Fruit fly (Drosophila melanogaster) whole organism, embryonic: ENCODE results near the gene CCT3.

ENCODE experiments used
- Antp ChIP-seq: fragments of 200-800 bp; sonication (Bioruptor generic); optimal IDR thresholded peaks from 3 replicates; lab custom pipeline; 2016; ENCODE audit warnings: missing biosample characterization, missing genetic modification characterization
- CG10209 ChIP-seq: fragments of 200-800 bp; sonication (Bioruptor generic); optimal IDR thresholded peaks from 3 replicates; lab custom pipeline; 2017; ENCODE audit warnings: missing biosample characterization, mild to moderate bottlenecking, missing genetic modification characterization, missing genetic modification reagents
- CG12769 ChIP-seq: fragments of 200-800 bp; sonication (Bioruptor generic); optimal IDR thresholded peaks from 2 replicates; lab custom pipeline; 2019; ENCODE audit warnings: missing biosample characterization, mild to moderate bottlenecking, missing genetic modification characterization, moderate library complexity
- CG13296 ChIP-seq: fragments of 200-800 bp; sonication (Bioruptor generic); optimal IDR thresholded peaks from 3 replicates; lab custom pipeline; 2018; ENCODE audit warnings: missing biosample characterization, mild to moderate bottlenecking, missing genetic modification characterization
- CG14441 ChIP-seq: fragments of 200-800 bp; sonication (Bioruptor generic); IDR thresholded peaks from 2 replicates; pipeline ENCODE4 v1.3.6; 2022; ENCODE audit warnings: missing biosample characterization, missing genetic modification characterization
- CG17328 ChIP-seq: fragments of 200-800 bp; sonication (Bioruptor generic); IDR thresholded peaks from 2 replicates; pipeline ENCODE4 v1.3.6; 2022; ENCODE audit warnings: missing biosample characterization, missing genetic modification characterization
- CG17361 ChIP-seq: fragments of 200-800 bp; sonication (Bioruptor generic); IDR thresholded peaks from 3 replicates; pipeline ENCODE4 v1.3.6; 2022; ENCODE audit warnings: missing biosample characterization, missing genetic modification characterization
- CG18476 ChIP-seq: fragments of 200-800 bp; sonication (Bioruptor generic); optimal IDR thresholded peaks from 2 replicates; lab custom pipeline; 2016; ENCODE audit warnings: missing biosample characterization, mild to moderate bottlenecking, missing genetic modification characterization
- CG2199 ChIP-seq: fragments of 200-800 bp; sonication (Bioruptor generic); IDR thresholded peaks from 3 replicates; pipeline ENCODE4 v1.3.6; 2022; ENCODE audit warnings: missing biosample characterization, missing genetic modification characterization
- CG34422 ChIP-seq: fragments of 200-800 bp; sonication (Bioruptor generic); IDR thresholded peaks from 3 replicates; pipeline ENCODE4 v1.3.6; 2022; ENCODE audit warnings: missing biosample characterization, missing genetic modification characterization
- CG4282 ChIP-seq: fragments of 200-800 bp; sonication (Bioruptor generic); optimal IDR thresholded peaks from 2 replicates; lab custom pipeline; 2016; ENCODE audit warnings: missing biosample characterization, missing genetic modification characterization
- CG4404 ChIP-seq: fragments of 200-800 bp; sonication (Bioruptor generic); IDR thresholded peaks from 2 replicates; pipeline ENCODE4 v1.3.6; 2022; ENCODE audit warnings: missing biosample characterization, missing genetic modification characterization
- CG6791 ChIP-seq: fragments of 200-800 bp; sonication (Bioruptor generic); IDR thresholded peaks from 3 replicates; pipeline ENCODE4 v1.3.6; 2022; ENCODE audit warnings: missing biosample characterization, missing genetic modification characterization; ENCODE audit not compliant: partially characterized antibody
- CG7839 ChIP-seq: fragments of 200-800 bp; sonication (Bioruptor generic); optimal IDR thresholded peaks from 3 replicates; lab custom pipeline; 2018; ENCODE audit warnings: missing biosample characterization, mild to moderate bottlenecking, missing genetic modification characterization, moderate library complexity
- CG7928 ChIP-seq: fragments of 200-800 bp; sonication (Bioruptor generic); optimal IDR thresholded peaks from 2 replicates; lab custom pipeline; 2017; ENCODE audit warnings: missing biosample characterization, mild to moderate bottlenecking, missing genetic modification characterization
- CG9215 ChIP-seq: fragments of 200-800 bp; sonication (Bioruptor generic); IDR thresholded peaks from 2 replicates; pipeline ENCODE4 v1.3.6; 2022; ENCODE audit warnings: missing biosample characterization, missing genetic modification characterization
- CG9876 ChIP-seq: fragments of 200-800 bp; sonication (Bioruptor generic); optimal IDR thresholded peaks from 2 replicates; lab custom pipeline; 2016; ENCODE audit warnings: missing biosample characterization, missing genetic modification characterization
- CTCF ChIP-seq: fragments of 200-800 bp; sonication (Bioruptor generic); optimal IDR thresholded peaks from 2 replicates; lab custom pipeline; 2017; ENCODE audit warnings: missing biosample characterization, mild to moderate bottlenecking, missing genetic modification characterization, moderate library complexity
- Chrac-16 ChIP-seq: fragments of 200-800 bp; sonication (Bioruptor generic); optimal IDR thresholded peaks from 3 replicates; lab custom pipeline; 2016; ENCODE audit warnings: missing biosample characterization, missing genetic modification characterization
- D19A ChIP-seq: fragments of 200-800 bp; optimal IDR thresholded peaks from 3 replicates; lab custom pipeline; 2019; ENCODE audit warnings: missing biosample characterization, mild to moderate bottlenecking, missing genetic modification characterization, moderate library complexity
- Dll ChIP-seq: fragments of 200-800 bp; sonication (Bioruptor generic); IDR thresholded peaks from 4 replicates; pipeline ENCODE4 v1.3.6; 2022; ENCODE audit warnings: missing biosample characterization, missing genetic modification characterization; ENCODE audit not compliant: partially characterized antibody
- E2f2 ChIP-seq: fragments of 200-800 bp; sonication (Bioruptor generic); IDR thresholded peaks from 2 replicates; pipeline ENCODE4 v1.3.6; 2022; ENCODE audit warnings: missing biosample characterization, missing genetic modification characterization
- HmgD ChIP-seq: fragments of 200-800 bp; sonication (Bioruptor generic); optimal IDR thresholded peaks from 3 replicates; lab custom pipeline; 2016; ENCODE audit warnings: missing biosample characterization, missing genetic modification characterization
- Hr78 ChIP-seq, 2 experiments: fragments of 200-800 bp in 1 of 2; fragments of >200 bp in 1 of 2; sonication (Bioruptor generic) in 1 of 2; optimal IDR thresholded peaks; 2 replicates each; lab custom pipeline; 2017 to 2019; ENCODE audit warnings: missing biosample characterization in 2 of 2, missing genetic modification characterization in 2 of 2, mild to moderate bottlenecking in 1 of 2, moderate library complexity in 1 of 2
- Mad ChIP-seq: fragments of 200-800 bp; sonication (Bioruptor generic); optimal IDR thresholded peaks from 2 replicates; lab custom pipeline; 2016; ENCODE audit warnings: missing biosample characterization, missing genetic modification characterization
- Med ChIP-seq: fragments of 200-800 bp; sonication (Bioruptor generic); peaks from one replicate; lab custom pipeline; 2016; ENCODE audit warnings: missing biosample characterization, missing genetic modification characterization, mild to moderate bottlenecking, inconsistent platforms, moderate library complexity
- Myb ChIP-seq: fragments of 200-800 bp; sonication (Bioruptor generic); optimal IDR thresholded peaks from 2 replicates; lab custom pipeline; 2016; ENCODE audit warnings: missing biosample characterization, missing genetic modification characterization
- Ssrp ChIP-seq: fragments of 200-800 bp; sonication (Bioruptor generic); optimal IDR thresholded peaks from 2 replicates; lab custom pipeline; 2018; ENCODE audit warnings: missing biosample characterization, mild to moderate bottlenecking, missing genetic modification characterization, moderate library complexity
- bigmax ChIP-seq: fragments of 200-800 bp; sonication (Bioruptor generic); optimal IDR thresholded peaks from 2 replicates; lab custom pipeline; 2018; ENCODE audit warnings: missing biosample characterization, mild to moderate bottlenecking, missing genetic modification characterization
- br ChIP-seq: fragments of >200 bp; optimal IDR thresholded peaks from 2 replicates; lab custom pipeline; 2017
- ci ChIP-seq: fragments of 200-800 bp; sonication (Bioruptor generic); IDR thresholded peaks from 3 replicates; pipeline ENCODE4 v1.3.6; 2022; ENCODE audit warnings: missing biosample characterization, missing genetic modification characterization
- crol ChIP-seq: fragments of 200-800 bp; sonication (Bioruptor generic); IDR thresholded peaks from 2 replicates; pipeline ENCODE4 v1.3.6; 2022; ENCODE audit warnings: missing biosample characterization, missing genetic modification characterization
- dmrt11E ChIP-seq: fragments of 200-800 bp; sonication (Bioruptor generic); optimal IDR thresholded peaks from 3 replicates; lab custom pipeline; 2018; ENCODE audit warnings: missing biosample characterization, mild to moderate bottlenecking, missing genetic modification characterization, moderate library complexity
- fru ChIP-seq: fragments of >200 bp; optimal IDR thresholded peaks from 2 replicates; lab custom pipeline; 2017
- gsb-n ChIP-seq: fragments of 200-800 bp; sonication (Bioruptor generic); optimal IDR thresholded peaks from 3 replicates; lab custom pipeline; 2018; ENCODE audit warnings: missing biosample characterization, mild to moderate bottlenecking, missing genetic modification characterization
- hkb ChIP-seq, 2 experiments: fragments of 200-800 bp in 1 of 2; fragments of >200 bp in 1 of 2; sonication (Bioruptor generic) in 1 of 2; IDR thresholded peaks in 1 of 2; optimal IDR thresholded peaks in 1 of 2; 2 replicates each; pipeline versions ENCODE4 v1.3.6 to Lab custom; 2017 to 2022; ENCODE audit warnings: missing biosample characterization in 1 of 2, missing genetic modification characterization in 1 of 2
- jing ChIP-seq: fragments of 200-800 bp; sonication (Bioruptor generic); optimal IDR thresholded peaks from 2 replicates; lab custom pipeline; 2018; ENCODE audit warnings: missing biosample characterization, mild to moderate bottlenecking, missing genetic modification characterization
- jumu ChIP-seq: fragments of 200-800 bp; sonication (Bioruptor generic); optimal IDR thresholded peaks from 3 replicates; lab custom pipeline; 2016; ENCODE audit warnings: missing biosample characterization, missing genetic modification characterization
- klu ChIP-seq: fragments of 200-800 bp; sonication (Bioruptor generic); IDR thresholded peaks from 2 replicates; pipeline ENCODE4 v1.3.6; 2022; ENCODE audit warnings: missing biosample characterization, missing genetic modification characterization
- knrl ChIP-seq: fragments of 200-800 bp; sonication (Bioruptor generic); IDR thresholded peaks from 3 replicates; pipeline ENCODE4 v1.3.6; 2022; ENCODE audit warnings: missing biosample characterization, missing genetic modification characterization; ENCODE audit not compliant: partially characterized antibody
- lmd ChIP-seq: fragments of 200-800 bp; sonication (Bioruptor generic); IDR thresholded peaks from 2 replicates; pipeline ENCODE4 v1.3.6; 2022; ENCODE audit warnings: missing biosample characterization, missing genetic modification characterization
- lola ChIP-seq, 3 experiments: fragments of >200 bp in 2 of 3; fragments of 200-800 bp in 1 of 3; sonication (Bioruptor generic) in 1 of 3; optimal IDR thresholded peaks; 2 replicates each; lab custom pipeline; 2017 to 2019; ENCODE audit warnings: missing biosample characterization in 3 of 3, missing genetic modification characterization in 3 of 3, mild to moderate bottlenecking in 1 of 3, moderate library complexity in 1 of 3
- mirr ChIP-seq: fragments of 200-800 bp; sonication (Bioruptor generic); optimal IDR thresholded peaks from 3 replicates; lab custom pipeline; 2018; ENCODE audit warnings: missing biosample characterization, mild to moderate bottlenecking, missing genetic modification characterization
- pzg ChIP-seq: fragments of 200-800 bp; sonication (Bioruptor generic); optimal IDR thresholded peaks from 3 replicates; lab custom pipeline; 2018; ENCODE audit warnings: missing biosample characterization, mild to moderate bottlenecking, missing genetic modification characterization, moderate library complexity
- sd ChIP-seq: fragments of 200-800 bp; sonication (Bioruptor generic); optimal IDR thresholded peaks from 3 replicates; lab custom pipeline; 2018; ENCODE audit warnings: missing biosample characterization, mild to moderate bottlenecking, missing genetic modification characterization, moderate library complexity
- seq ChIP-seq: fragments of 200-800 bp; sonication (Bioruptor generic); IDR thresholded peaks from 2 replicates; pipeline ENCODE4 v1.3.6; 2022; ENCODE audit warnings: missing biosample characterization, missing genetic modification characterization
- tll ChIP-seq, 2 experiments: fragments of 200-800 bp in 1 of 2; fragments of >200 bp in 1 of 2; sonication (Bioruptor generic) in 1 of 2; optimal IDR thresholded peaks; 2 replicates each; lab custom pipeline; 2017 to 2019; ENCODE audit warnings: missing biosample characterization in 2 of 2, missing genetic modification characterization in 2 of 2, mild to moderate bottlenecking in 1 of 2, moderate library complexity in 1 of 2
- vfl ChIP-seq: fragments of 200-800 bp; sonication (Bioruptor generic); optimal IDR thresholded peaks from 2 replicates; lab custom pipeline; 2016; ENCODE audit warnings: missing biosample characterization, missing genetic modification characterization
- wdn ChIP-seq: fragments of 200-800 bp; sonication (Bioruptor generic); IDR thresholded peaks from 2 replicates; pipeline ENCODE4 v1.3.6; 2022; ENCODE audit warnings: missing biosample characterization, missing genetic modification characterization
- zen2 ChIP-seq: fragments of 200-800 bp; sonication (Bioruptor generic); IDR thresholded peaks from 3 replicates; pipeline ENCODE4 v1.3.6; 2022; ENCODE audit warnings: missing biosample characterization, missing genetic modification characterization; ENCODE audit not compliant: partially characterized antibody
- zf30C ChIP-seq: fragments of 200-800 bp; sonication (Bioruptor generic); optimal IDR thresholded peaks from 3 replicates; lab custom pipeline; 2018; ENCODE audit warnings: missing biosample characterization, mild to moderate bottlenecking, missing genetic modification characterization
- zfh2 ChIP-seq: fragments of 200-800 bp; sonication (Bioruptor generic); optimal IDR thresholded peaks from 2 replicates; lab custom pipeline; 2016; ENCODE audit warnings: missing biosample characterization, missing genetic modification characterization

CCT3 gene

DNA sequence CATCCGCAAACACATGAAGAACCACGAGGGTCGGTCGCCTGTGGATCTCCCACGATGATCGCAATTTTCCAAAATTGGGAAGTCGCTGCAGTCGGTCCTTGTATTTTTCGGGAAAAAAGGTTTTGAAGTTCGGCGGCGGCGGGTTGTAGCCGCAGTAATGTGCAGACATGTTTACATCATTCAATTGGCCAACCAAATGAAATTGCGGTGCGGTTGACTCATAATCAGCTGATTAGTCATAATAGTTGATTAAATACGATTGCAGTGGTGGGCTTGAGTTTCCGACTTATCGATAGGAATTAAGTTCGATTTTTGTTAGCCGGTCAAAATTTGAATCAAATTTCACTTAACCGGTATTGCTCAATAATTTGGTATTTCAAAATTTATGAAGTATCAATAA lies 4.7 kb downstream of the CCT3 start, which contains the start of gene CG14907 (continued):
- TF ChIP-seq CG18476 (GFP tag; lab: Kevin White, UChicago): no peak
- TF ChIP-seq mirr: peak; percentile 36
- TF ChIP-seq Ssrp (tag; lab: Kevin White, UChicago): no peak
- TF ChIP-seq CG17328: no peak
- TF ChIP-seq hkb (optimal IDR thresholded peaks at IDR 0.05; lab: Kevin White, UChicago): no peak
- no peak for TF ChIP-seq hkb (GFP tag; IDR thresholded peaks at IDR 0.05; lab: Robert Waterston, UW)
- no peak for TF ChIP-seq CG17361
- TF ChIP-seq Hr78 (GFP tag; optimal IDR thresholded peaks at IDR 0.05; lab: Kevin White, UChicago): no peak
- TF ChIP-seq fru (lab: Kevin White, UChicago): no peak
- no peak for TF ChIP-seq CG7928 (GFP tag; lab: Kevin White, UChicago)
- no peak for TF ChIP-seq CTCF (GFP tag; lab: Kevin White, UChicago)
- TF ChIP-seq CG2199: no peak
- no peak for TF ChIP-seq jing (GFP tag; lab: Kevin White, UChicago)
- no peak for TF ChIP-seq HmgD (GFP tag; lab: Kevin White, UChicago)
- TF ChIP-seq Chrac-16 (GFP tag; lab: Kevin White, UChicago): no peak
- TF ChIP-seq CG12769: no peak
- no peak for TF ChIP-seq zf30C (GFP tag; lab: Kevin White, UChicago)
- no peak for TF ChIP-seq seq
- peak; percentile 56; the same call in 1 of the 3 replicates for TF ChIP-seq zen2 (GFP tag; lab: Robert Waterston, UW)
- TF ChIP-seq D19A: no peak
- TF ChIP-seq vfl (GFP tag; lab: Kevin White, UChicago): no peak
- no peak for TF ChIP-seq wdn (GFP tag; lab: Robert Waterston, UW)
- peak; percentile 5 for TF ChIP-seq CG13296 (GFP tag; lab: Kevin White, UChicago)
- TF ChIP-seq sd: no peak
- no peak for TF ChIP-seq lola (GFP tag; optimal IDR thresholded peaks at IDR 0.05; lab: Kevin White, UChicago)
- no peak for TF ChIP-seq CG14441 (GFP tag; lab: Robert Waterston, UW)
- no peak for TF ChIP-seq Mad
- no peak for TF ChIP-seq dmrt11E (tag; lab: Kevin White, UChicago)
- TF ChIP-seq CG9215 (GFP tag; lab: Robert Waterston, UW): no peak
- TF ChIP-seq pzg (GFP tag; lab: Kevin White, UChicago): peak; percentile 55
- TF ChIP-seq br (lab: Kevin White, UChicago): no peak
- TF ChIP-seq lmd: no peak
- TF ChIP-seq Dll (GFP tag; lab: Robert Waterston, UW): peak; percentile 78
- TF ChIP-seq CG4282 (GFP tag; lab: Kevin White, UChicago): no peak
- no peak for TF ChIP-seq crol
- no peak for TF ChIP-seq bigmax
- TF ChIP-seq CG6791 (GFP tag; lab: Robert Waterston, UW): peak; percentile 68; the same call in 2 of the 3 replicates
- no peak for TF ChIP-seq CG10209 (GFP tag; lab: Kevin White, UChicago)
- TF ChIP-seq CG4404 (GFP tag; lab: Robert Waterston, UW): no peak
- TF ChIP-seq Antp (GFP tag; lab: Kevin White, UChicago): no peak
- TF ChIP-seq jumu (GFP tag; lab: Kevin White, UChicago): no peak
- TF ChIP-seq gsb-n: no peak
- TF ChIP-seq CG34422: no peak
- peak; percentile 49 for TF ChIP-seq Myb (GFP tag; lab: Kevin White, UChicago)
- no peak for TF ChIP-seq CG9876
- TF ChIP-seq Med (GFP tag; lab: Kevin White, UChicago): peak; percentile 80
- no peak for TF ChIP-seq CG7839
- TF ChIP-seq zfh2 (GFP tag; lab: Kevin White, UChicago): no peak
- TF ChIP-seq klu (GFP tag; lab: Robert Waterston, UW): no peak
- 0 out of 3 replicates have a peak, but pooled peaks have one; percentile 9 for TF ChIP-seq ci
- TF ChIP-seq tll (GFP tag; optimal IDR thresholded peaks at IDR 0.05; lab: Kevin White, UChicago): no peak
- TF ChIP-seq E2f2: peak; percentile 91
- TF ChIP-seq knrl (GFP tag; lab: Robert Waterston, UW): peak; percentile 43; the same call in 2 of the 3 replicates
